Fruit fly (Drosophila melanogaster): ENCODE data around the gene CG6678.
A peak's percentile ranks its signal among the peaks of the same experiment; 100 is the strongest.

CG6678 gene

DNA sequence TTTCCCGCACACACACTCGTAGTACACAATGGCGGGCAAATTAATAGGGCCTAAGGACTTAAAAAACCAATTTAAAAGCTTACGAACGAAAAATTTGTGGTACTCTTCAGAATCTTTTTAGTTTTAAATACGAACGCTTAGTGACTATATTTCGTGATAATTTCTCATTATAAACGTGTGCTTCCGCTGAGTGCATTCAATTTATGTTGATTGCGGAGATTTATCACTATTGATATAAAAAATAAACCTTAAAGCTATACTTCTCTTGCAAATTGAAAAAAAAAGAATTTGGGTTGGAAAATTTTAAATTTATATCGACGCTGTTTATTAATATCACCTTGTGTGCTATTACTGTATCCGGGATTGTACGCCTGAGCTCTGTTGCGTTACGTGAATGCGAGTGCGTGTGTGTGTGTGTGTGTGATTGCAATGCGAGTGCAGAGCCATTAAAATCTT is 37.8 kb upstream of the CG6678 start (continued):
- TF ChIP-seq Hr78 (GFP tag; optimal IDR thresholded peaks at IDR 0.05) (peak in 1 of 2 experiments; percentile 49), pan (optimal IDR thresholded peaks at IDR 0.05) (no peak), pan (GFP tag; optimal IDR thresholded peaks at IDR 0.05 in 1 of 2, IDR thresholded peaks at IDR 0.05 in 1 of 2) (peak in 1 of 2 experiments; percentile 35), HLH4C (GFP tag; IDR thresholded peaks at IDR 0.05; ENCODE audit: partially characterized antibody) (no peak), Atf3 (GFP tag; optimal IDR thresholded peaks at IDR 0.05) (peak; percentile 16), gem (tag; optimal IDR thresholded peaks at IDR 0.05) (peak; percentile 86), bbx (GFP tag; IDR thresholded peaks at IDR 0.05; ENCODE audit: partially characterized antibody) (no peak), HmgD (GFP tag; optimal IDR thresholded peaks at IDR 0.05) (no peak), CG12104 (GFP tag; optimal IDR thresholded peaks at IDR 0.05) (peak; percentile 79), H2.0 (GFP tag; IDR thresholded peaks at IDR 0.05) (0 out of 2 replicates have a peak, but pooled peaks have one; percentile 37), fu2 (GFP tag; optimal IDR thresholded peaks at IDR 0.05) (no peak), Ets97D (GFP tag; optimal IDR thresholded peaks at IDR 0.05) (peak; percentile 37), sens (GFP tag) (peak; percentile 97), CG2875 (GFP tag; optimal IDR thresholded peaks at IDR 0.05) (peak; percentile 59), B-H1 (GFP tag; IDR thresholded peaks at IDR 0.05) (no peak), CG4820 (GFP tag; optimal IDR thresholded peaks at IDR 0.05) (peak; percentile 80), CG9817 (tag; optimal IDR thresholded peaks at IDR 0.05) (peak; percentile 31), chm (GFP tag; IDR thresholded peaks at IDR 0.05) (no peak), CG1832 (GFP tag; optimal IDR thresholded peaks at IDR 0.05) (no peak), bsh (GFP tag; optimal IDR thresholded peaks at IDR 0.05) (peak; percentile 60 to 88), CG14710 (tag; optimal IDR thresholded peaks at IDR 0.05) (peak; percentile 85), tap (tag; optimal IDR thresholded peaks at IDR 0.05) (peak; percentile 36), CG1792 (GFP tag; optimal IDR thresholded peaks at IDR 0.05) (no peak), hth (optimal IDR thresholded peaks at IDR 0.05) (no peak), CG11695 (GFP tag; IDR thresholded peaks at IDR 0.05) (peak; percentile 74; the same call in 2 of the 3 replicates), fru (optimal IDR thresholded peaks at IDR 0.05) (no peak), CG3281 (GFP tag; optimal IDR thresholded peaks at IDR 0.05) (peak; percentile 55), Hr3 (GFP tag; optimal IDR thresholded peaks at IDR 0.05) (peak; percentile 56), Med (GFP tag) (peak; percentile 87), CG1024 (GFP tag; IDR thresholded peaks at IDR 0.05) (no peak), Bdp1 (GFP tag; optimal IDR thresholded peaks at IDR 0.05) (no peak), run (tag; optimal IDR thresholded peaks at IDR 0.05) (peak; percentile 0), CG18619 (GFP tag; optimal IDR thresholded peaks at IDR 0.05) (peak; percentile 62), Ravus (GFP tag; IDR thresholded peaks at IDR 0.05) (no peak), dm (GFP tag; optimal IDR thresholded peaks at IDR 0.05) (no peak), gro (GFP tag; optimal IDR thresholded peaks at IDR 0.05) (no peak), CG16813 (GFP tag; IDR thresholded peaks at IDR 0.05; ENCODE audit: partially characterized antibody) (no peak), kah (GFP tag; optimal IDR thresholded peaks at IDR 0.05) (peak; percentile 28), CG10209 (GFP tag; optimal IDR thresholded peaks at IDR 0.05) (peak; percentile 55), NfI (GFP tag; optimal IDR thresholded peaks at IDR 0.05) (peak; percentile 43), zen2 (GFP tag; IDR thresholded peaks at IDR 0.05; ENCODE audit: partially characterized antibody) (no peak), schlank (tag; optimal IDR thresholded peaks at IDR 0.05) (no peak), Scr (GFP tag; IDR thresholded peaks at IDR 0.05; ENCODE audit: partially characterized antibody) (no peak), Lpt (GFP tag; optimal IDR thresholded peaks at IDR 0.05) (no peak), nerfin-2 (GFP tag; IDR thresholded peaks at IDR 0.05; ENCODE audit: partially characterized antibody) (no peak), trem (tag; optimal IDR thresholded peaks at IDR 0.05) (peak; percentile 74), Hey (tag; optimal IDR thresholded peaks at IDR 0.05) (no peak), Hmr (GFP tag; optimal IDR thresholded peaks at IDR 0.05) (peak; percentile 55), ranshi (GFP tag; IDR thresholded peaks at IDR 0.05) (peak; percentile 38; the same call in 1 of the 2 replicates), sc (optimal IDR thresholded peaks at IDR 0.05) (no peak), sc (GFP tag; optimal IDR thresholded peaks at IDR 0.05) (peak; percentile 53)
